Worm (Caenorhabditis elegans): ENCODE data around the gene gcc-1.

Gene gcc-1

ce11 chrX:3159542-3159941 lies at the start of gene gcc-1 (continued):
- no peak for TF ChIP-seq php-3 (GFP tag; IDR thresholded peaks at IDR 0.05)
- no peak for TF ChIP-seq aly-2 (tag; optimal IDR thresholded peaks at IDR 0.05)
- no peak for TF ChIP-seq lin-15B (tag; optimal IDR thresholded peaks at IDR 0.05)
- no peak for TF ChIP-seq nhr-237 (tag; optimal IDR thresholded peaks at IDR 0.05)
- no peak for TF ChIP-seq cey-2 (tag; optimal IDR thresholded peaks at IDR 0.05; ENCODE audit: borderline replicate concordance, insufficient read depth)
- peak; percentile 96 for TF ChIP-seq mxl-3 (GFP tag; optimal IDR thresholded peaks at IDR 0.05)
- TF ChIP-seq pqm-1 (tag; optimal IDR thresholded peaks at IDR 0.05), result no peak
- no peak for TF ChIP-seq T26A8.4 (GFP tag; IDR thresholded peaks at IDR 0.05)
- no peak for TF ChIP-seq ceh-44 (GFP tag; IDR thresholded peaks at IDR 0.05)
- TF ChIP-seq Y5F2A.4 (GFP tag; optimal IDR thresholded peaks at IDR 0.05), result no peak
- TF ChIP-seq hlh-30 (tag; optimal IDR thresholded peaks at IDR 0.05; ENCODE audit: insufficient read depth), result peak; percentile 10
- TF ChIP-seq hlh-11 (tag; optimal IDR thresholded peaks at IDR 0.05), result peak; percentile 33
- no peak for TF ChIP-seq duxl-1 (tag; optimal IDR thresholded peaks at IDR 0.05; ENCODE audit: poor library complexity)
- no peak for TF ChIP-seq F49E8.2 (tag; optimal IDR thresholded peaks at IDR 0.05; ENCODE audit: borderline replicate concordance)
- TF ChIP-seq tra-1 (GFP tag; IDR thresholded peaks at IDR 0.05), result no peak
- peak in 1 of 2 experiments; percentile 17 for TF ChIP-seq hif-1 (tag; optimal IDR thresholded peaks at IDR 0.05)
- TF ChIP-seq ceh-82 (tag; optimal IDR thresholded peaks at IDR 0.05), result no peak
- TF ChIP-seq fkh-10 (GFP tag; optimal IDR thresholded peaks at IDR 0.05), result no peak
- no peak for TF ChIP-seq daf-19 (GFP tag; conservative IDR thresholded peaks at IDR 0.05)
- no peak for TF ChIP-seq madf-9 (GFP tag; conservative IDR thresholded peaks at IDR 0.05)
- TF ChIP-seq zfp-3 (GFP tag; conservative IDR thresholded peaks at IDR 0.05), result no peak
- peak; percentile 13 for TF ChIP-seq nhr-102 (tag; optimal IDR thresholded peaks at IDR 0.05)
- no peak for TF ChIP-seq unc-62 (GFP tag; optimal IDR thresholded peaks at IDR 0.05 in 1 of 2)
- no peak for TF ChIP-seq unc-62 (tag; optimal IDR thresholded peaks at IDR 0.05)
- no peak for TF ChIP-seq Y48G9A.11 (GFP tag; IDR thresholded peaks at IDR 0.05)
- peak; percentile 59 for TF ChIP-seq R02D3.7 (tag; optimal IDR thresholded peaks at IDR 0.05)
- peak; percentile 35 for TF ChIP-seq rbr-2 (tag; optimal IDR thresholded peaks at IDR 0.05)
- TF ChIP-seq set-16 (GFP tag; IDR thresholded peaks at IDR 0.05), result no peak
- no peak for TF ChIP-seq nhr-28 (tag; optimal IDR thresholded peaks at IDR 0.05)
- TF ChIP-seq saeg-2 (GFP tag; IDR thresholded peaks at IDR 0.05), result no peak
- TF ChIP-seq egl-43 (GFP tag; IDR thresholded peaks at IDR 0.05), result no peak
- no peak for TF ChIP-seq ceh-20 (GFP tag; IDR thresholded peaks at IDR 0.05)
- TF ChIP-seq nhr-42 (GFP tag; IDR thresholded peaks at IDR 0.05), result no peak
- TF ChIP-seq ceh-28 (tag; optimal IDR thresholded peaks at IDR 0.05), result no peak
- TF ChIP-seq spr-3 (GFP tag; optimal IDR thresholded peaks at IDR 0.05), result no peak
- no peak for TF ChIP-seq pha-4 (GFP tag; IDR thresholded peaks at IDR 0.05)
- TF ChIP-seq pha-4 (tag; optimal IDR thresholded peaks at IDR 0.05), result no peak
- no peak for TF ChIP-seq zip-2 (tag; optimal IDR thresholded peaks at IDR 0.05)
- peak; percentile 0 for TF ChIP-seq spr-1 (tag; optimal IDR thresholded peaks at IDR 0.05)
- TF ChIP-seq jun-1 (tag; optimal IDR thresholded peaks at IDR 0.05), result no peak
- no peak for TF ChIP-seq lim-7 (GFP tag; IDR thresholded peaks at IDR 0.05)
- peak; percentile 93 for TF ChIP-seq T20F7.1 (GFP tag; optimal IDR thresholded peaks at IDR 0.05)
- TF ChIP-seq lin-39 (tag; optimal IDR thresholded peaks at IDR 0.05), result no peak
- peak; percentile 95 for TF ChIP-seq aha-1 (tag)
- TF ChIP-seq lin-38 (GFP tag; IDR thresholded peaks at IDR 0.05), result no peak
- no peak for TF ChIP-seq daf-16 (GFP tag; optimal IDR thresholded peaks at IDR 0.05)
- peak; percentile 10 for TF ChIP-seq daf-16 (tag; optimal IDR thresholded peaks at IDR 0.05)
- TF ChIP-seq F10B5.3 (tag; optimal IDR thresholded peaks at IDR 0.05), result no peak
- no peak for TF ChIP-seq fos-1 (tag; optimal IDR thresholded peaks at IDR 0.05)
- TF ChIP-seq nhr-6 (tag; optimal IDR thresholded peaks at IDR 0.05), result no peak
- no peak for TF ChIP-seq egl-27 (tag; optimal IDR thresholded peaks at IDR 0.05)
- no peak for TF ChIP-seq nhr-11 (tag; optimal IDR thresholded peaks at IDR 0.05)
- TF ChIP-seq ceh-32 (tag; optimal IDR thresholded peaks at IDR 0.05; ENCODE audit: poor library complexity), result no peak

Measured in whole organism, L4 larva.